Fruit fly (Drosophila melanogaster): ENCODE results near the gene CG13386.

The CG13386 gene

dm6 chr2L:8362955-8363285, 35.9 kb upstream of the CG13386 start:
- TF ChIP-seq bab1 (GFP tag; optimal IDR thresholded peaks at IDR 0.05) (no peak), CG11617 (GFP tag; optimal IDR thresholded peaks at IDR 0.05) (peak; percentile 48), pad (GFP tag; optimal IDR thresholded peaks at IDR 0.05) (peak; percentile 6)

- TF ChIP-seq toe (GFP tag; optimal IDR thresholded peaks at IDR 0.05), result peak; percentile 54
- TF ChIP-seq CG7045 (GFP tag; optimal IDR thresholded peaks at IDR 0.05), result no peak
- peak; percentile 46 for TF ChIP-seq CG11617 (GFP tag; optimal IDR thresholded peaks at IDR 0.05)
- TF ChIP-seq Crg-1 (GFP tag; optimal IDR thresholded peaks at IDR 0.05), result no peak
- no peak for TF ChIP-seq Clk (GFP tag; optimal IDR thresholded peaks at IDR 0.05)
- TF ChIP-seq CG7101 (tag; optimal IDR thresholded peaks at IDR 0.05), result peak; percentile 46
- no peak for TF ChIP-seq tj (GFP tag; optimal IDR thresholded peaks at IDR 0.05)
- TF ChIP-seq Mnt (GFP tag; optimal IDR thresholded peaks at IDR 0.05), result peak; percentile 96
- peak; percentile 28 for TF ChIP-seq CG1620 (GFP tag; optimal IDR thresholded peaks at IDR 0.05)
- TF ChIP-seq ovo (GFP tag; optimal IDR thresholded peaks at IDR 0.05), result no peak
- peak; percentile 37 for TF ChIP-seq cic (GFP tag; optimal IDR thresholded peaks at IDR 0.05)
- peak; percentile 37 for TF ChIP-seq pad (GFP tag; optimal IDR thresholded peaks at IDR 0.05)
- TF ChIP-seq kay (GFP tag; ENCODE audit: borderline replicate concordance), result no peak
- TF ChIP-seq cnc (optimal IDR thresholded peaks at IDR 0.05), result no peak
- peak; percentile 51 for TF ChIP-seq bab1 (GFP tag; optimal IDR thresholded peaks at IDR 0.05)
- peak; percentile 72 for TF ChIP-seq CG14711 (tag; optimal IDR thresholded peaks at IDR 0.05)
- TF ChIP-seq CG33017 (tag; optimal IDR thresholded peaks at IDR 0.05), result no peak
- peak; percentile 19 for TF ChIP-seq Hr96 (GFP tag; optimal IDR thresholded peaks at IDR 0.05)
- no peak for TF ChIP-seq CG5204 (GFP tag; optimal IDR thresholded peaks at IDR 0.05)
- no peak for TF ChIP-seq CG12768 (GFP tag; optimal IDR thresholded peaks at IDR 0.05)
Observed at dm6 chr2L:8364006-8364956, 34.5 kb upstream of the CG13386 start, which contains the start of the genes RpS13 and CSN8. TSS of gene RpS13 (minus strand) at chr2L:8364662. TSS of gene CSN8 (plus strand) at chr2L:8364855.

dm6 chr2L:8365701-8366643, 32.8 kb upstream of the CG13386 start, which contains the start of gene Pp2A-29B:
TSS of gene Pp2A-29B (plus strand) at chr2L:8366038.
- TF ChIP-seq CG12768 (GFP tag; optimal IDR thresholded peaks at IDR 0.05) (no peak), CG7101 (tag; optimal IDR thresholded peaks at IDR 0.05) (peak; percentile 45), tj (GFP tag; optimal IDR thresholded peaks at IDR 0.05) (peak; percentile 34), cnc (optimal IDR thresholded peaks at IDR 0.05) (no peak), CG33017 (tag; optimal IDR thresholded peaks at IDR 0.05) (peak; percentile 25), Mnt (GFP tag; optimal IDR thresholded peaks at IDR 0.05) (peak; percentile 45), Hr96 (GFP tag; optimal IDR thresholded peaks at IDR 0.05) (peak; percentile 45), CG7045 (GFP tag; optimal IDR thresholded peaks at IDR 0.05) (no peak), CG11617 (GFP tag; optimal IDR thresholded peaks at IDR 0.05) (peak; percentile 37), CG1620 (GFP tag; optimal IDR thresholded peaks at IDR 0.05) (peak; percentile 60), cic (GFP tag; optimal IDR thresholded peaks at IDR 0.05) (peak; percentile 70), CG5204 (GFP tag; optimal IDR thresholded peaks at IDR 0.05) (no peak), Crg-1 (GFP tag; optimal IDR thresholded peaks at IDR 0.05) (peak; percentile 72), Clk (GFP tag; optimal IDR thresholded peaks at IDR 0.05) (no peak), pad (GFP tag; optimal IDR thresholded peaks at IDR 0.05) (peak; percentile 27), kay (GFP tag; ENCODE audit: borderline replicate concordance) (peak; percentile 66), ovo (GFP tag; optimal IDR thresholded peaks at IDR 0.05) (peak; percentile 58), toe (GFP tag; optimal IDR thresholded peaks at IDR 0.05) (peak; percentile 86), bab1 (GFP tag; optimal IDR thresholded peaks at IDR 0.05) (no peak), CG14711 (tag; optimal IDR thresholded peaks at IDR 0.05) (peak; percentile 10)

dm6 chr2L:8370364-8371326, 28.2 kb upstream of the CG13386 start, which contains the start of gene CG17292:
TSS of gene CG17292 (plus strand) at chr2L:8370454.
- TF ChIP-seq Clk (GFP tag; optimal IDR thresholded peaks at IDR 0.05), result peak; percentile 42
- TF ChIP-seq tj (GFP tag; optimal IDR thresholded peaks at IDR 0.05), result peak; percentile 72
- peak; percentile 81 for TF ChIP-seq Mnt (GFP tag; optimal IDR thresholded peaks at IDR 0.05)
- TF ChIP-seq CG7101 (tag; optimal IDR thresholded peaks at IDR 0.05), result peak; percentile 65
- no peak for TF ChIP-seq CG7045 (GFP tag; optimal IDR thresholded peaks at IDR 0.05)
- TF ChIP-seq CG33017 (tag; optimal IDR thresholded peaks at IDR 0.05), result peak; percentile 62
- TF ChIP-seq Crg-1 (GFP tag; optimal IDR thresholded peaks at IDR 0.05), result peak; percentile 37
- TF ChIP-seq pad (GFP tag; optimal IDR thresholded peaks at IDR 0.05), result peak; percentile 52
- TF ChIP-seq CG11617 (GFP tag; optimal IDR thresholded peaks at IDR 0.05), result peak; percentile 70
- no peak for TF ChIP-seq CG5204 (GFP tag; optimal IDR thresholded peaks at IDR 0.05)
- no peak for TF ChIP-seq Hr96 (GFP tag; optimal IDR thresholded peaks at IDR 0.05)
- TF ChIP-seq toe (GFP tag; optimal IDR thresholded peaks at IDR 0.05), result peak; percentile 62
- peak; percentile 58 for TF ChIP-seq ovo (GFP tag; optimal IDR thresholded peaks at IDR 0.05)
- TF ChIP-seq bab1 (GFP tag; optimal IDR thresholded peaks at IDR 0.05), result peak; percentile 88
- TF ChIP-seq CG1620 (GFP tag; optimal IDR thresholded peaks at IDR 0.05), result peak; percentile 49
- TF ChIP-seq cic (GFP tag; optimal IDR thresholded peaks at IDR 0.05), result peak; percentile 90
- peak; percentile 17 for TF ChIP-seq CG14711 (tag; optimal IDR thresholded peaks at IDR 0.05)
- no peak for TF ChIP-seq cnc (optimal IDR thresholded peaks at IDR 0.05)
- peak; percentile 79 for TF ChIP-seq CG12768 (GFP tag; optimal IDR thresholded peaks at IDR 0.05)
- no peak for TF ChIP-seq kay (GFP tag; ENCODE audit: borderline replicate concordance)
